Worm (Caenorhabditis elegans) whole organism, L4 larva: Measurements from ENCODE around the gene ensh-1.

ENCODE experiments used
- F49E8.2 ChIP-seq: sonication (generic microtip); optimal IDR thresholded peaks from 2 replicates; lab custom pipeline; 2016; ENCODE audit warnings: missing compliant biosample characterization, mild to moderate bottlenecking, missing genetic modification characterization, borderline replicate concordance
- R02D3.7 ChIP-seq: fragments of 150-350 bp; sonication (generic microtip); optimal IDR thresholded peaks from 3 replicates; lab custom pipeline; 2014; ENCODE audit warnings: missing biosample characterization, missing genetic modification characterization
- Y48G9A.11 ChIP-seq: fragments of 200-800 bp; sonication (Bioruptor generic); IDR thresholded peaks from 2 replicates; pipeline ENCODE4 v1.3.6; 2022; ENCODE audit warnings: missing genetic modification reagents, missing genetic modification characterization, missing compliant biosample characterization
- aha-1 ChIP-seq: fragments of 150-350 bp; peaks from one replicate; lab custom pipeline; 2014; ENCODE audit warnings: missing biosample characterization, missing genetic modification characterization
- ama-1 ChIP-seq: fragments of 150-350 bp; optimal IDR thresholded peaks from 2 replicates; lab custom pipeline; 2014; ENCODE audit warnings: inconsistent platforms, mixed read lengths
- arid-1 ChIP-seq: fragments of 200-800 bp; sonication (Bioruptor generic); conservative IDR thresholded peaks from 2 replicates; pipeline ENCODE4 v1.3.6; 2022; ENCODE audit warnings: missing genetic modification reagents, missing genetic modification characterization, missing compliant biosample characterization
- ces-1 ChIP-seq: fragments of 150-350 bp; sonication (generic microtip); optimal IDR thresholded peaks from 4 replicates; lab custom pipeline; 2014; ENCODE audit warnings: missing biosample characterization, missing genetic modification reagents, missing genetic modification characterization
- cey-2 ChIP-seq: sonication (generic microtip); optimal IDR thresholded peaks from 3 replicates; lab custom pipeline; 2017; ENCODE audit warnings: missing genetic modification characterization, mild to moderate bottlenecking, missing compliant biosample characterization, antibody characterized with exemption, borderline replicate concordance; ENCODE audit not compliant: insufficient read depth
- daf-12 ChIP-seq: fragments of 150-350 bp; optimal IDR thresholded peaks from 2 replicates; lab custom pipeline; 2014; ENCODE audit warnings: missing biosample characterization, missing genetic modification reagents, missing genetic modification characterization
- dmd-6 ChIP-seq: fragments of 200-800 bp; sonication (Bioruptor generic); IDR thresholded peaks from 2 replicates; pipeline ENCODE4 v1.3.6; 2022; ENCODE audit warnings: missing genetic modification reagents, missing genetic modification characterization, missing compliant biosample characterization
- duxl-1 ChIP-seq: sonication (generic microtip); optimal IDR thresholded peaks from 2 replicates; lab custom pipeline; 2016; ENCODE audit warnings: mild to moderate bottlenecking, missing genetic modification characterization, moderate library complexity, missing compliant biosample characterization; ENCODE audit not compliant: poor library complexity
- hif-1 ChIP-seq, 2 experiments: sonication (generic microtip); optimal IDR thresholded peaks; 2 replicates each; lab custom pipeline; 2016 to 2017; ENCODE audit warnings: missing compliant biosample characterization in 2 of 2, missing genetic modification characterization in 2 of 2, missing genetic modification reagents in 2 of 2, missing genotype in 2 of 2, mild to moderate bottlenecking in 1 of 2
- hlh-30 ChIP-seq: sonication (generic microtip); optimal IDR thresholded peaks from 2 replicates; lab custom pipeline; 2017; ENCODE audit warnings: antibody characterized with exemption, mild to moderate bottlenecking, missing genetic modification characterization, missing compliant biosample characterization; ENCODE audit not compliant: insufficient read depth
- jun-1 ChIP-seq: fragments of 150-350 bp; optimal IDR thresholded peaks from 2 replicates; lab custom pipeline; 2014; ENCODE audit warnings: missing biosample characterization, missing genetic modification reagents, missing genetic modification characterization
- lin-13 ChIP-seq: fragments of 150-350 bp; optimal IDR thresholded peaks from 2 replicates; lab custom pipeline; 2014; ENCODE audit warnings: missing biosample characterization, missing genetic modification reagents, missing genetic modification characterization
- madf-9 ChIP-seq: fragments of 200-800 bp; sonication (Bioruptor generic); conservative IDR thresholded peaks from 2 replicates; pipeline ENCODE4 v1.3.6; 2022; ENCODE audit warnings: missing genetic modification reagents, missing genetic modification characterization, missing compliant biosample characterization
- mdl-1 ChIP-seq, 2 experiments: fragments of 150-350 bp in 1 of 2; sonication (generic microtip) in 1 of 2; optimal IDR thresholded peaks; 2 replicates each; lab custom pipeline; 2014 to 2017; ENCODE audit warnings: missing biosample characterization in 2 of 2, missing genetic modification characterization in 2 of 2
- mdt-29 ChIP-seq: fragments of 200-800 bp; sonication (Bioruptor generic); IDR thresholded peaks from 2 replicates; pipeline ENCODE4 v1.3.6; 2022; ENCODE audit warnings: missing genetic modification reagents, missing genetic modification characterization, missing compliant biosample characterization
- mes-2 ChIP-seq: sonication (generic microtip); optimal IDR thresholded peaks from 2 replicates; lab custom pipeline; 2016; ENCODE audit warnings: missing genotype, mild to moderate bottlenecking, missing genetic modification characterization, missing compliant biosample characterization; ENCODE audit not compliant: poor library complexity, severe bottlenecking
- mxl-2 ChIP-seq: fragments of 200-800 bp; sonication (Bioruptor generic); conservative IDR thresholded peaks from 2 replicates; pipeline ENCODE4 v1.3.6; 2022; ENCODE audit warnings: missing genetic modification reagents, missing genetic modification characterization, missing compliant biosample characterization
- mxl-3 ChIP-seq: fragments of 200-800 bp; sonication (Bioruptor generic); optimal IDR thresholded peaks from 2 replicates; lab custom pipeline; 2018; ENCODE audit warnings: mild to moderate bottlenecking, missing genetic modification characterization, missing compliant biosample characterization
- nhr-6 ChIP-seq: fragments of 150-350 bp; optimal IDR thresholded peaks from 2 replicates; lab custom pipeline; 2014; ENCODE audit warnings: missing biosample characterization, missing genetic modification characterization
- nhr-76 ChIP-seq: fragments of 150-350 bp; optimal IDR thresholded peaks from 2 replicates; lab custom pipeline; 2014; ENCODE audit warnings: missing biosample characterization, missing genetic modification characterization
- nhr-77 ChIP-seq: fragments of 150-350 bp; optimal IDR thresholded peaks from 2 replicates; lab custom pipeline; 2014; ENCODE audit warnings: missing biosample characterization, missing genetic modification characterization
- set-16 ChIP-seq: fragments of 200-800 bp; sonication (Bioruptor generic); IDR thresholded peaks from 2 replicates; pipeline ENCODE4 v1.3.6; 2022; ENCODE audit warnings: missing genetic modification reagents, missing genetic modification characterization, missing compliant biosample characterization
- snpc-1.2 ChIP-seq: fragments of 200-800 bp; sonication (Bioruptor generic); IDR thresholded peaks from 2 replicates; pipeline ENCODE4 v1.3.6; 2022; ENCODE audit warnings: missing genetic modification reagents, missing genetic modification characterization, missing compliant biosample characterization
- spr-3 ChIP-seq: fragments of 200-800 bp; sonication (Bioruptor generic); optimal IDR thresholded peaks from 2 replicates; lab custom pipeline; 2018; ENCODE audit warnings: mild to moderate bottlenecking, missing genetic modification characterization, missing compliant biosample characterization
- unc-130 ChIP-seq: sonication (generic microtip); optimal IDR thresholded peaks from 2 replicates; lab custom pipeline; 2016; ENCODE audit warnings: missing genetic modification reagents, missing genetic modification characterization, missing compliant biosample characterization
- unc-39 ChIP-seq: sonication (generic microtip); optimal IDR thresholded peaks from 2 replicates; lab custom pipeline; 2017; ENCODE audit warnings: missing biosample characterization, missing genetic modification characterization
- unc-62 ChIP-seq, 3 experiments: fragments of 150-350 bp in 1 of 3; sonication (generic microtip); optimal IDR thresholded peaks in 2 of 3; peaks in 1 of 3; 1 replicate in 1 of 3; 2 replicates in 2 of 3; lab custom pipeline; 2014 to 2017; ENCODE audit warnings: missing biosample characterization in 3 of 3, missing genetic modification characterization in 3 of 3, missing genetic modification reagents in 3 of 3, missing genotype in 1 of 3
- zag-1 ChIP-seq: fragments of 150-350 bp; optimal IDR thresholded peaks from 2 replicates; lab custom pipeline; 2014; ENCODE audit warnings: missing biosample characterization, missing genetic modification characterization
- zfp-2 ChIP-seq: sonication (generic microtip); optimal IDR thresholded peaks from 2 replicates; lab custom pipeline; 2016; ENCODE audit warnings: mild to moderate bottlenecking, missing genetic modification characterization, missing compliant biosample characterization
- zfp-3 ChIP-seq: fragments of 200-800 bp; sonication (Bioruptor generic); conservative IDR thresholded peaks from 2 replicates; pipeline ENCODE4 v1.3.6; 2022; ENCODE audit warnings: missing genetic modification reagents, missing genetic modification characterization, missing compliant biosample characterization
- zip-11 ChIP-seq: fragments of 200-800 bp; sonication (Bioruptor generic); IDR thresholded peaks from 2 replicates; pipeline ENCODE4 v1.3.6; 2022; ENCODE audit warnings: missing genetic modification characterization, missing compliant biosample characterization

Gene ensh-1

ce11 chrX:8925443-8925842, 20.3 kb downstream of the ensh-1 start (continued):
- TF ChIP-seq jun-1 (tag; lab: Kevin White, UChicago) (no peak), dmd-6 (GFP tag; lab: Robert Waterston, UW) (0 out of 2 replicates have a peak, but pooled peaks have one; percentile 32)

ce11 chrX:8926341-8926740, 21.2 kb downstream of the ensh-1 start:
- TF ChIP-seq snpc-1.2 (GFP tag; lab: Robert Waterston, UW) (no peak), arid-1 (GFP tag; lab: Robert Waterston, UW) (no peak), nhr-76 (tag; lab: Kevin White, UChicago) (no peak), mxl-2 (no peak), mes-2 (tag; lab: Kevin White, UChicago) (no peak)

DNA sequence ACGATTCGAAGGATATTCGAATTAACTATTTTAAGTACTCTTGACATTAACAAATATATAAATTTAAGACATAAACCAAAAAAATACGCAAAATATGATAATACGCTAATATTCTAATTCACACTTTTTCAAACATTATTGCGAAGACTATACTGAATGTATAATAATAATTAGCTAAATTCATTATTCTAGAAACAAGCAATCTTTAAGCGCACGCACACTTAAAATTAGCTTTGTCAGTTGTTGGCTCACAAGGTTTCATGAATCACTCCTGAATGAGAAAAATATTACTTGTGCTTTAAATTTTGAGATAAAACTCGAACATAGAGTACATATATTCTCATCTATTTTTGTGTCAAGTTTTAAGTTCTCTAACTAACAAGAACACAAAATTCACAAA, 21.7 kb downstream of the ensh-1 start:
- peak; percentile 52 for TF ChIP-seq aha-1 (tag; lab: Kevin White, UChicago)
- TF ChIP-seq zfp-2 (tag; lab: Kevin White, UChicago): no peak

- TF ChIP-seq daf-12 (tag; lab: Kevin White, UChicago) (no peak), lin-13 (GFP tag; lab: Kevin White, UChicago) (no peak), mdl-1 (tag; optimal IDR thresholded peaks at IDR 0.05; lab: Kevin White, UChicago) (no peak), ama-1 (no peak), zfp-3 (GFP tag; lab: Robert Waterston, UW) (no peak), duxl-1 (tag; lab: Kevin White, UChicago) (no peak), ces-1 (GFP tag; lab: Kevin White, UChicago) (no peak), Y48G9A.11 (GFP tag; lab: Robert Waterston, UW) (no peak), hif-1 (tag; optimal IDR thresholded peaks at IDR 0.05; lab: Kevin White, UChicago) (no peak), R02D3.7 (no peak), zfp-2 (tag; lab: Kevin White, UChicago) (no peak), mxl-3 (GFP tag; lab: Kevin White, UChicago) (no peak), nhr-6 (no peak), unc-130 (GFP tag; lab: Kevin White, UChicago) (no peak), zag-1 (tag; lab: Kevin White, UChicago) (no peak), mdt-29 (no peak), hlh-30 (no peak), spr-3 (GFP tag; lab: Kevin White, UChicago) (no peak), set-16 (no peak), F49E8.2 (no peak)
Observed at ce11 chrX:8929688-8930087, 24.5 kb downstream of the ensh-1 start.

- TF ChIP-seq unc-39 (tag; lab: Kevin White, UChicago) (no peak), aha-1 (tag; lab: Kevin White, UChicago) (peak; percentile 84), cey-2 (tag; lab: Kevin White, UChicago) (no peak), zip-11 (GFP tag; lab: Robert Waterston, UW) (no peak), unc-62 (GFP tag; optimal IDR thresholded peaks at IDR 0.05 in 1 of 2; lab: Kevin White, UChicago) (peak in 1 of 2 experiments; percentile 26), unc-62 (tag; optimal IDR thresholded peaks at IDR 0.05; lab: Kevin White, UChicago) (no peak), madf-9 (0 out of 2 replicates have a peak, but pooled peaks have one; percentile 15), nhr-77 (tag; lab: Kevin White, UChicago) (no peak)
Observed at ce11 chrX:8930879-8931278, 25.7 kb downstream of the ensh-1 start, which contains the start of gene acs-22. Gene acs-22, plus strand, starts transcription at chrX:8931179.
